Worm (Caenorhabditis elegans) whole organism, L2 larva: ENCODE data around the gene str-248.

Experiments
- C34F6.9 ChIP-seq: fragments of 150-350 bp; optimal IDR thresholded peaks from 2 replicates; lab custom pipeline; 2014; ENCODE audit warnings: missing biosample characterization, missing genetic modification characterization
- F13H6.1 ChIP-seq: sonication (generic microtip); optimal IDR thresholded peaks from 2 replicates; lab custom pipeline; 2016; ENCODE audit warnings: missing genetic modification characterization, missing compliant biosample characterization
- R02D3.7 ChIP-seq: fragments of 150-350 bp; optimal IDR thresholded peaks from 2 replicates; lab custom pipeline; 2014; ENCODE audit warnings: missing biosample characterization, missing genetic modification characterization
- Y55F3AM.14 ChIP-seq: fragments of 200-800 bp; sonication (Bioruptor generic); optimal IDR thresholded peaks from 2 replicates; lab custom pipeline; 2018; ENCODE audit warnings: mild to moderate bottlenecking, missing genetic modification characterization, missing compliant biosample characterization
- ZK546.5 ChIP-seq: sonication (generic microtip); optimal IDR thresholded peaks from 2 replicates; lab custom pipeline; 2017; ENCODE audit warnings: missing biosample characterization, missing genetic modification characterization
- alr-1 ChIP-seq: fragments of 150-350 bp; optimal IDR thresholded peaks from 2 replicates; lab custom pipeline; 2014; ENCODE audit warnings: missing biosample characterization, missing genetic modification characterization
- aly-2 ChIP-seq: fragments of 150-350 bp; optimal IDR thresholded peaks from 2 replicates; lab custom pipeline; 2014; ENCODE audit warnings: missing biosample characterization, missing genetic modification characterization
- ama-1 ChIP-seq: fragments of 150-350 bp; optimal IDR thresholded peaks from 2 replicates; lab custom pipeline; 2018; ENCODE audit warnings: inconsistent platforms
- blmp-1 ChIP-seq: sonication (generic microtip); optimal IDR thresholded peaks from 2 replicates; lab custom pipeline; 2017; ENCODE audit warnings: missing genetic modification characterization, mild to moderate bottlenecking, missing compliant biosample characterization, antibody characterized with exemption, moderate library complexity; ENCODE audit not compliant: insufficient read depth
- ceh-16 ChIP-seq: fragments of 150-350 bp; optimal IDR thresholded peaks from 2 replicates; lab custom pipeline; 2014; ENCODE audit warnings: missing biosample characterization, missing genetic modification characterization
- ceh-82 ChIP-seq: fragments of 150-350 bp; optimal IDR thresholded peaks from 2 replicates; lab custom pipeline; 2014; ENCODE audit warnings: missing biosample characterization, missing genetic modification characterization
- crh-2 ChIP-seq: sonication (generic microtip); optimal IDR thresholded peaks from 2 replicates; lab custom pipeline; 2017; ENCODE audit warnings: missing biosample characterization, missing genetic modification characterization
- dmd-4 ChIP-seq: sonication (generic microtip); optimal IDR thresholded peaks from 2 replicates; lab custom pipeline; 2017; ENCODE audit warnings: missing biosample characterization, missing genetic modification characterization
- egl-27 ChIP-seq: sonication (generic microtip); optimal IDR thresholded peaks from 3 replicates; lab custom pipeline; 2017; ENCODE audit warnings: missing biosample characterization, missing genetic modification reagents, missing genetic modification characterization
- elt-1 ChIP-seq: fragments of 150-350 bp; optimal IDR thresholded peaks from 2 replicates; lab custom pipeline; 2014; ENCODE audit warnings: missing biosample characterization, missing genetic modification characterization
- elt-3 ChIP-seq: sonication (generic microtip); optimal IDR thresholded peaks from 2 replicates; lab custom pipeline; 2017; ENCODE audit warnings: missing biosample characterization, missing genetic modification characterization
- fos-1 ChIP-seq: fragments of 150-350 bp; optimal IDR thresholded peaks from 2 replicates; lab custom pipeline; 2014; ENCODE audit warnings: missing biosample characterization, missing genetic modification characterization
- gmeb-1 ChIP-seq: fragments of 150-350 bp; optimal IDR thresholded peaks from 2 replicates; lab custom pipeline; 2014; ENCODE audit warnings: missing biosample characterization, missing genetic modification characterization
- lin-11 ChIP-seq: fragments of 150-350 bp; sonication (generic microtip); optimal IDR thresholded peaks from 2 replicates; lab custom pipeline; 2014; ENCODE audit warnings: missing biosample characterization, missing genetic modification characterization, inconsistent platforms, mixed read lengths
- lin-13 ChIP-seq: fragments of 150-350 bp; optimal IDR thresholded peaks from 2 replicates; lab custom pipeline; 2014; ENCODE audit warnings: missing biosample characterization, missing genetic modification reagents, missing genetic modification characterization
- lin-39 ChIP-seq: fragments of 150-350 bp; optimal IDR thresholded peaks from 2 replicates; lab custom pipeline; 2014; ENCODE audit warnings: missing biosample characterization, missing genetic modification reagents, missing genetic modification characterization
- lsy-2 ChIP-seq, 2 experiments: fragments of 150-350 bp in 1 of 2; sonication (generic microtip) in 1 of 2; optimal IDR thresholded peaks; 2 replicates each; lab custom pipeline; 2014 to 2017; ENCODE audit warnings: missing biosample characterization in 2 of 2, missing genetic modification characterization in 2 of 2
- mab-5 ChIP-seq: fragments of 150-350 bp; optimal IDR thresholded peaks from 2 replicates; lab custom pipeline; 2014; ENCODE audit warnings: missing biosample characterization, missing genetic modification characterization
- mbf-1 ChIP-seq: sonication (generic microtip); optimal IDR thresholded peaks from 2 replicates; lab custom pipeline; 2017; ENCODE audit warnings: missing biosample characterization, missing genetic modification characterization
- mdl-1 ChIP-seq, 2 experiments: fragments of 150-350 bp in 1 of 2; sonication (generic microtip) in 1 of 2; optimal IDR thresholded peaks; 2 replicates each; lab custom pipeline; 2017; ENCODE audit warnings: missing biosample characterization in 2 of 2, missing genetic modification characterization in 2 of 2
- nhr-10 ChIP-seq: sonication (generic microtip); optimal IDR thresholded peaks from 2 replicates; lab custom pipeline; 2017; ENCODE audit warnings: missing biosample characterization, missing genetic modification characterization
- nhr-11 ChIP-seq: fragments of 150-350 bp; optimal IDR thresholded peaks from 2 replicates; lab custom pipeline; 2014; ENCODE audit warnings: missing biosample characterization, missing genetic modification characterization
- nhr-12 ChIP-seq: fragments of 150-350 bp; optimal IDR thresholded peaks from 2 replicates; lab custom pipeline; 2014; ENCODE audit warnings: missing biosample characterization, missing genetic modification characterization
- nhr-129 ChIP-seq: fragments of 150-350 bp; optimal IDR thresholded peaks from 2 replicates; lab custom pipeline; 2014; ENCODE audit warnings: missing biosample characterization, missing genetic modification characterization
- nhr-21 ChIP-seq: fragments of 150-350 bp; optimal IDR thresholded peaks from 2 replicates; lab custom pipeline; 2014; ENCODE audit warnings: missing biosample characterization, missing genetic modification characterization
- nhr-23 ChIP-seq: fragments of 150-350 bp; optimal IDR thresholded peaks from 2 replicates; lab custom pipeline; 2014; ENCODE audit warnings: missing biosample characterization, missing genetic modification reagents, missing genetic modification characterization
- nhr-237 ChIP-seq: fragments of 150-350 bp; optimal IDR thresholded peaks from 2 replicates; lab custom pipeline; 2014; ENCODE audit warnings: missing biosample characterization, missing genetic modification characterization
- nhr-25 ChIP-seq: fragments of 150-350 bp; sonication (generic microtip); optimal IDR thresholded peaks from 3 replicates; lab custom pipeline; 2014; ENCODE audit warnings: missing biosample characterization, missing genetic modification characterization
- nhr-6 ChIP-seq: fragments of 150-350 bp; optimal IDR thresholded peaks from 2 replicates; lab custom pipeline; 2014; ENCODE audit warnings: missing biosample characterization, missing genetic modification characterization
- nhr-77 ChIP-seq: fragments of 150-350 bp; optimal IDR thresholded peaks from 2 replicates; lab custom pipeline; 2014; ENCODE audit warnings: missing biosample characterization, missing genetic modification characterization
- peb-1 ChIP-seq: fragments of 150-350 bp; optimal IDR thresholded peaks from 2 replicates; lab custom pipeline; 2014; ENCODE audit warnings: missing biosample characterization, missing genetic modification characterization
- sem-4 ChIP-seq: fragments of 150-350 bp; optimal IDR thresholded peaks from 2 replicates; lab custom pipeline; 2014; ENCODE audit warnings: missing biosample characterization, missing genetic modification reagents, missing genetic modification characterization
- skn-1 ChIP-seq: sonication (generic microtip); optimal IDR thresholded peaks from 2 replicates; lab custom pipeline; 2017; ENCODE audit warnings: missing biosample characterization, missing genetic modification characterization
- sma-3 ChIP-seq: sonication (generic microtip); optimal IDR thresholded peaks from 2 replicates; lab custom pipeline; 2016; ENCODE audit warnings: missing genetic modification reagents, missing genetic modification characterization, missing compliant biosample characterization
- sma-9 ChIP-seq, 2 experiments: fragments of 150-350 bp in 1 of 2; sonication (generic microtip) in 1 of 2; optimal IDR thresholded peaks; 2 replicates each; lab custom pipeline; 2014 to 2016; ENCODE audit warnings: missing genetic modification characterization in 2 of 2, mild to moderate bottlenecking in 1 of 2, missing biosample characterization in 1 of 2, missing compliant biosample characterization in 1 of 2, missing genetic modification reagents in 1 of 2, moderate library complexity in 1 of 2
- snpc-4 ChIP-seq: fragments of 150-350 bp; optimal IDR thresholded peaks from 2 replicates; lab custom pipeline; 2014; ENCODE audit warnings: missing biosample characterization, missing genetic modification characterization
- unc-39 ChIP-seq: fragments of 150-350 bp; optimal IDR thresholded peaks from 2 replicates; lab custom pipeline; 2014; ENCODE audit warnings: missing biosample characterization, missing genetic modification characterization
- unc-55 ChIP-seq: fragments of 150-350 bp; sonication (generic microtip); optimal IDR thresholded peaks from 3 replicates; lab custom pipeline; 2014; ENCODE audit warnings: missing biosample characterization, missing genetic modification reagents, missing genetic modification characterization
- unc-62 ChIP-seq: fragments of 150-350 bp; optimal IDR thresholded peaks from 2 replicates; lab custom pipeline; 2014; ENCODE audit warnings: missing biosample characterization, missing genetic modification reagents, missing genetic modification characterization
- zag-1 ChIP-seq: fragments of 150-350 bp; optimal IDR thresholded peaks from 2 replicates; lab custom pipeline; 2014; ENCODE audit warnings: missing biosample characterization, missing genetic modification characterization
- ztf-1 ChIP-seq: fragments of 200-800 bp; sonication (Bioruptor generic); conservative IDR thresholded peaks from 2 replicates; pipeline ENCODE4 v1.3.6; 2022; ENCODE audit warnings: missing genetic modification characterization, missing compliant biosample characterization
- ztf-11 ChIP-seq: sonication (generic microtip); optimal IDR thresholded peaks from 2 replicates; lab custom pipeline; 2017; ENCODE audit warnings: missing biosample characterization, missing genetic modification characterization
- ztf-4 ChIP-seq: fragments of 150-350 bp; optimal IDR thresholded peaks from 2 replicates; lab custom pipeline; 2014; ENCODE audit warnings: missing biosample characterization, missing genetic modification characterization

Gene str-248

DNA sequence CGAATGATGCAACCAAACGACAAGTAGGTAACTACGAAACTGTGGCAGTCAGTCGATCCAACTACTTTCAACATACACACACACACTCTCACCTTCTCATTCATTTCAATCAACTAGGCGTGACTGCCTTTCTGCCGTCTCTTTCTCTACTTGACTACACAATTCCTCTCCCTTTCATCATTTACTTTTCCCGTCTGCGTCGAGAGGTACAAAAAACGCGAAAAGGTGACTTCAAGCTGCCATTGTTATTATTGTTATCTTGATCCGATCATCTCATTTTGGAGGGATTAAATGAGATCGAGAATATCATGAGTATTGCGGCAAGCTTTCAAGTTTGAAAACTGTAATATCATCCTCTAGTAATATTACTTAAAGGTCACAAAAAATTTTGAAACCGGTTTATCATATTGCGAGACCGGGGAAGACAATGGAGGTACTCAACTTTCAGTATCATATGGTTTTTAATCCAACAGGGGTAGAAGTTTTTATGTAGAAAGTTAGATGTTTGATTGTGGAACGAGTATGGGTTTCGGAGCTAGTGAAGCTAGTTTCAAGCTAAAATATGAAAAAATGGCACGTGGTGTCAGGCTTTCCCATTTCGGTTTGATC lies 34.7 kb upstream of the str-248 start:
- no peak for TF ChIP-seq mbf-1
- no peak for TF ChIP-seq unc-62
- TF ChIP-seq dmd-4: no peak
- TF ChIP-seq gmeb-1 (tag; lab: Kevin White, UChicago): peak; percentile 15
- TF ChIP-seq snpc-4 (tag; lab: Kevin White, UChicago): no peak
- TF ChIP-seq sma-9 (GFP tag; optimal IDR thresholded peaks at IDR 0.05; lab: Kevin White, UChicago): peak; percentile 53
- no peak for TF ChIP-seq sma-9 (tag; optimal IDR thresholded peaks at IDR 0.05; lab: Kevin White, UChicago)
- TF ChIP-seq lin-39 (tag; lab: Kevin White, UChicago): no peak
- no peak for TF ChIP-seq ZK546.5
- peak; percentile 79 for TF ChIP-seq nhr-25 (tag; lab: Kevin White, UChicago)
- no peak for TF ChIP-seq elt-3 (tag; lab: Kevin White, UChicago)
- no peak for TF ChIP-seq mdl-1 (tag; optimal IDR thresholded peaks at IDR 0.05; lab: Kevin White, UChicago)
- no peak for TF ChIP-seq sma-3
- TF ChIP-seq ztf-1: no peak
- TF ChIP-seq nhr-23 (tag; lab: Kevin White, UChicago): no peak
- TF ChIP-seq F13H6.1 (tag; lab: Kevin White, UChicago): peak; percentile 50
- no peak for TF ChIP-seq nhr-10 (tag; lab: Kevin White, UChicago)
- peak in 1 of 2 experiments; percentile 33 for TF ChIP-seq lsy-2 (tag; optimal IDR thresholded peaks at IDR 0.05; lab: Kevin White, UChicago)
- no peak for TF ChIP-seq lin-11
- no peak for TF ChIP-seq mab-5 (tag; lab: Kevin White, UChicago)
- peak; percentile 45 for TF ChIP-seq ceh-16 (tag; lab: Kevin White, UChicago)
- peak; percentile 54 for TF ChIP-seq sem-4 (tag; lab: Kevin White, UChicago)
- TF ChIP-seq ztf-11: no peak
- no peak for TF ChIP-seq lin-13 (GFP tag; lab: Kevin White, UChicago)
- TF ChIP-seq nhr-11 (tag; lab: Kevin White, UChicago): no peak
- TF ChIP-seq elt-1 (tag; lab: Kevin White, UChicago): peak; percentile 26
- TF ChIP-seq skn-1 (tag; lab: Kevin White, UChicago): no peak
- TF ChIP-seq peb-1: no peak
- TF ChIP-seq Y55F3AM.14 (GFP tag; lab: Kevin White, UChicago): no peak
- peak; percentile 93 for TF ChIP-seq nhr-129
- TF ChIP-seq R02D3.7 (tag; lab: Kevin White, UChicago): no peak
- no peak for TF ChIP-seq nhr-237 (tag; lab: Kevin White, UChicago)
- peak; percentile 16 for TF ChIP-seq nhr-6 (tag; lab: Kevin White, UChicago)
- TF ChIP-seq nhr-77 (tag; lab: Kevin White, UChicago): no peak
- TF ChIP-seq zag-1: no peak
- TF ChIP-seq ztf-4 (tag; lab: Kevin White, UChicago): no peak
- TF ChIP-seq fos-1 (tag; lab: Kevin White, UChicago): peak; percentile 59
- peak; percentile 53 for TF ChIP-seq ama-1 (lab: Kevin White, UChicago)
- TF ChIP-seq ceh-82 (tag; lab: Kevin White, UChicago): no peak
- TF ChIP-seq crh-2: peak; percentile 47
- TF ChIP-seq nhr-12 (tag; lab: Kevin White, UChicago): no peak
- peak; percentile 80 for TF ChIP-seq blmp-1 (tag; lab: Kevin White, UChicago)
- no peak for TF ChIP-seq unc-39 (tag; lab: Kevin White, UChicago)
- peak; percentile 25 for TF ChIP-seq C34F6.9 (tag; lab: Kevin White, UChicago)
- TF ChIP-seq unc-55 (GFP tag; lab: Kevin White, UChicago): no peak
- TF ChIP-seq egl-27 (tag; lab: Kevin White, UChicago): peak; percentile 5
- TF ChIP-seq alr-1 (tag; lab: Kevin White, UChicago): no peak
- TF ChIP-seq aly-2 (tag; lab: Kevin White, UChicago): no peak
- no peak for TF ChIP-seq nhr-21
